Worm (Caenorhabditis elegans) whole organism, late embryonic: ENCODE measurements around the gene delm-1.

Experiments used
- T23F11.4 ChIP-seq: fragments of 200-800 bp; sonication (Bioruptor generic); optimal IDR thresholded peaks from 2 replicates; lab custom pipeline; 2018; ENCODE audit warnings: mild to moderate bottlenecking, missing genetic modification characterization, missing compliant biosample characterization
- fkh-10 ChIP-seq: fragments of 150-350 bp; optimal IDR thresholded peaks from 2 replicates; lab custom pipeline; 2014; ENCODE audit warnings: missing biosample characterization, missing genetic modification reagents, missing genetic modification characterization
- nhr-232 ChIP-seq: sonication (generic microtip); optimal IDR thresholded peaks from 2 replicates; lab custom pipeline; 2016; ENCODE audit warnings: missing genetic modification characterization, missing compliant biosample characterization

DNA sequence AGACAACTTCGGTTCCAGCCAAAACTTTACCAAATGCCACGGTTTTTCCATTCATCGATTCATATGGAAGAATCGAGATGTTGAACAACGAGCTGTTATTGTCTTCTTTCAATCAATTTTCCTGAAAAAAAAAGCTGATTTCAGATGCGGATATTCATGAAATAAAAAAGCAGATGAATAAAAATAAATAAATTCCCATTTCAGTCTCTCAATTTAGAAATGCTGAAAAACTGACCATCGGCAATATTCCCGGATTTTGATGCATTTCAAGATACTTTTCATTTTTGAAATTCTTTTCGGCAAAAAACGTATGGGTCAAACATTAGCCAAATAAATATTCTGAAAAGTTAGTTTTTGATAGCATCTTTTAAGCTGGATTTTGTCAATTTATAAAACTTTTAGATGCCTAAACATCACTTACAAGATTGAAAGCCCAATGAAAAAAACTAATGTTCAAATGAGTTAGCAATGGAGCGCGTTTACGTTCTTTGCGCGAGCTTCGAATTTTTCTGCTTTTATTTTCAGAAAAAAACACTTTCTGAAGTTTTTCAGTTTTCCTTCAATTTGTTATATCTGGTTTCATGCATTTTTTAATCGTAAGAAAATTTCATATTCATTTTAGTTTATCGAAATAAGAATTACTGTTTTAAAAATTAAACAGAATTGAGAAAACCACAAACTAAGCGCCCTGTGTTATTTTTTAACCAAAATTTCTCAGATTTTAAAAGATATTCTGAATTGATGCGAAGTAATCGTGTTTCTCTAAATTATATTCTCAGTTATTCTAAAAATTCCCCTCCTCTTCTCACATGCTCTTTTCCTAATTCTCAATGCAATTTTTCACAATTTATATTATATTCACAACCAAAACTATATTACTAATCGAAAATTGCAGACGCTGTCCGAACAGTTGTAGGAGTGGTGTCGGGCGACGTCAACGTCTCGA lies 30.9 kb downstream of the delm-1 start, which contains the start of the genes C01F6.14 and fem-3:
- no peak for TF ChIP-seq T23F11.4 (GFP tag; lab: Kevin White, UChicago)
- TF ChIP-seq nhr-232 (tag; lab: Kevin White, UChicago): no peak
- no peak for TF ChIP-seq fkh-10 (GFP tag; lab: Kevin White, UChicago)
